Worm (Caenorhabditis elegans) whole organism, L1 larva: Measurements from ENCODE around the gene apc-2.

Source experiments
- aly-2 ChIP-seq: fragments of 150-350 bp; optimal IDR thresholded peaks from 2 replicates; lab custom pipeline; 2014; ENCODE audit warnings: missing biosample characterization, missing genetic modification characterization
- ces-1 ChIP-seq: fragments of 150-350 bp; optimal IDR thresholded peaks from 2 replicates; lab custom pipeline; 2014; ENCODE audit warnings: missing biosample characterization, missing genetic modification reagents, missing genetic modification characterization
- dpl-1 ChIP-seq, 3 experiments: fragments of 150-350 bp in 2 of 3; sonication (generic microtip) in 1 of 3; optimal IDR thresholded peaks; 2 replicates each; lab custom pipeline; 2014 to 2017; ENCODE audit warnings: missing biosample characterization in 3 of 3, missing genetic modification characterization in 3 of 3, missing genetic modification reagents in 3 of 3
- jun-1 ChIP-seq: fragments of 150-350 bp; optimal IDR thresholded peaks from 2 replicates; lab custom pipeline; 2014; ENCODE audit warnings: missing biosample characterization, missing genetic modification reagents, missing genetic modification characterization
- nhr-77 ChIP-seq: fragments of 150-350 bp; optimal IDR thresholded peaks from 2 replicates; lab custom pipeline; 2014; ENCODE audit warnings: missing biosample characterization, missing genetic modification characterization
- rnt-1 ChIP-seq: sonication (generic microtip); optimal IDR thresholded peaks from 2 replicates; lab custom pipeline; 2016; ENCODE audit warnings: mild to moderate bottlenecking, missing genetic modification characterization, moderate library complexity, missing compliant biosample characterization
- snpc-4 ChIP-seq: fragments of 150-350 bp; optimal IDR thresholded peaks from 2 replicates; lab custom pipeline; 2014; ENCODE audit warnings: missing biosample characterization, missing genetic modification characterization
- sox-4 ChIP-seq: sonication (generic microtip); optimal IDR thresholded peaks from 2 replicates; lab custom pipeline; 2016; ENCODE audit warnings: missing genetic modification characterization, missing compliant biosample characterization

DNA sequence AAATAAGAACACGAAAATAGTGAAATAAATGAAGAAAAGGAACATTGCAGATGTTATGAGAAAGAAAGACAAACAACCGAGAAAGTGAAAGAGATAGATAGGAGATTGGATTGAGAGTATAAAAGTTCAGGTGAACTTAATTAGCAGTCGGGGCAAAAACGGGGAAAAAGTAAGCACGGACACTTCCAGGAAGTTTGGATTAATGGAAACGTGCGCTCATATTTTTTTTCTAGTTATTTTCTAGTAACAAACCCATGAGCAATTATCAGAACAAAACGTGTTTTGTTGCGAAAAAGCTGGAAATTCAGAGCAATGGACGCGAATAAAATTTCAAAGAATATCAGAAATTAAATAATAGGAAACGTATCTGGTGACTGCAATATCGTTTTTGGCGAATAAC lies 41.5 kb downstream of the apc-2 start:
- TF ChIP-seq snpc-4 (tag; lab: Kevin White, UChicago) (no peak), aly-2 (tag; lab: Kevin White, UChicago) (no peak), ces-1 (GFP tag; lab: Kevin White, UChicago) (no peak), rnt-1 (no peak), dpl-1 (GFP tag; optimal IDR thresholded peaks at IDR 0.05; lab: Kevin White, UChicago) (no peak), nhr-77 (tag; lab: Kevin White, UChicago) (no peak), jun-1 (tag; lab: Kevin White, UChicago) (no peak), sox-4 (no peak)
